Fruit fly (Drosophila melanogaster) whole organism, prepupa: ENCODE results near the gene CG3618.
A peak's percentile ranks its signal among the peaks of the same experiment; 100 is the strongest.

ENCODE experiments used
- CG10631 ChIP-seq: fragments of 200-800 bp; sonication (Bioruptor generic); optimal IDR thresholded peaks from 2 replicates; lab custom pipeline; 2016; ENCODE audit warnings: missing biosample characterization, missing genetic modification characterization
- CG10669 ChIP-seq: fragments of 200-800 bp; sonication (Bioruptor generic); optimal IDR thresholded peaks from 3 replicates; lab custom pipeline; 2018; ENCODE audit warnings: missing biosample characterization, mild to moderate bottlenecking, missing genetic modification characterization, moderate library complexity
- CG11762 ChIP-seq: fragments of 200-800 bp; sonication (Bioruptor generic); optimal IDR thresholded peaks from 3 replicates; lab custom pipeline; 2016; ENCODE audit warnings: missing biosample characterization, missing genetic modification characterization; ENCODE audit not compliant: insufficient read depth
- CG11902 ChIP-seq: fragments of 200-800 bp; sonication (Bioruptor generic); optimal IDR thresholded peaks from 3 replicates; lab custom pipeline; 2016; ENCODE audit warnings: missing biosample characterization, missing genetic modification characterization
- CG15336 ChIP-seq: fragments of 200-800 bp; sonication (Bioruptor generic); IDR thresholded peaks from 2 replicates; pipeline ENCODE4 v1.3.6; 2022; ENCODE audit warnings: missing biosample characterization, missing genetic modification characterization
- CG3032 ChIP-seq: fragments of 200-800 bp; optimal IDR thresholded peaks from 2 replicates; lab custom pipeline; 2019; ENCODE audit warnings: missing biosample characterization, mild to moderate bottlenecking, missing genetic modification characterization, moderate library complexity
- CG31627 ChIP-seq: fragments of 200-800 bp; sonication (Bioruptor generic); optimal IDR thresholded peaks from 3 replicates; lab custom pipeline; 2016; ENCODE audit warnings: missing biosample characterization, missing genetic modification characterization
- CG34406 ChIP-seq: fragments of 200-800 bp; sonication (Bioruptor generic); optimal IDR thresholded peaks from 3 replicates; lab custom pipeline; 2016; ENCODE audit warnings: missing biosample characterization, missing genetic modification characterization
- CG3919 ChIP-seq: fragments of 200-800 bp; sonication (Bioruptor generic); optimal IDR thresholded peaks from 3 replicates; lab custom pipeline; 2016; ENCODE audit warnings: missing biosample characterization, missing genetic modification characterization
- CG6276 ChIP-seq: fragments of 200-800 bp; sonication (Bioruptor generic); optimal IDR thresholded peaks from 2 replicates; lab custom pipeline; 2017; ENCODE audit warnings: missing biosample characterization, mild to moderate bottlenecking, missing genetic modification characterization
- CG6792 ChIP-seq: fragments of 200-800 bp; sonication (Bioruptor generic); optimal IDR thresholded peaks from 3 replicates; lab custom pipeline; 2016; ENCODE audit warnings: missing biosample characterization, missing genetic modification characterization
- CG6854 ChIP-seq: fragments of 200-800 bp; sonication (Bioruptor generic); optimal IDR thresholded peaks from 2 replicates; lab custom pipeline; 2017; ENCODE audit warnings: missing biosample characterization, mild to moderate bottlenecking, missing genetic modification characterization
- CG7368 ChIP-seq: fragments of 200-800 bp; sonication (Bioruptor generic); optimal IDR thresholded peaks from 3 replicates; lab custom pipeline; 2016; ENCODE audit warnings: missing biosample characterization, missing genetic modification characterization
- CG8119 ChIP-seq: fragments of 200-800 bp; sonication (Bioruptor generic); IDR thresholded peaks from 3 replicates; pipeline ENCODE4 v1.3.6; 2022; ENCODE audit warnings: missing biosample characterization, missing genetic modification characterization
- CG8319 ChIP-seq: fragments of 200-800 bp; sonication (Bioruptor generic); optimal IDR thresholded peaks from 3 replicates; lab custom pipeline; 2016; ENCODE audit warnings: missing biosample characterization, missing genetic modification characterization
- Eip75B ChIP-seq: fragments of 200-800 bp; sonication (Bioruptor generic); optimal IDR thresholded peaks from 3 replicates; lab custom pipeline; 2016; ENCODE audit warnings: missing biosample characterization, missing genetic modification characterization
- Eip78C ChIP-seq: fragments of 200-800 bp; sonication (Bioruptor generic); peaks from one replicate; lab custom pipeline; 2016; ENCODE audit warnings: missing biosample characterization, missing genetic modification characterization
- Ets21C ChIP-seq: fragments of 200-800 bp; sonication (Bioruptor generic); optimal IDR thresholded peaks from 3 replicates; lab custom pipeline; 2016; ENCODE audit warnings: missing biosample characterization, missing genetic modification characterization
- Gug ChIP-seq: fragments of 200-800 bp; sonication (Bioruptor generic); IDR thresholded peaks from 2 replicates; pipeline ENCODE4 v1.3.6; 2022; ENCODE audit warnings: missing biosample characterization, missing genetic modification characterization
- Hr39 ChIP-seq: fragments of 200-800 bp; sonication (Bioruptor generic); optimal IDR thresholded peaks from 2 replicates; lab custom pipeline; 2016; ENCODE audit warnings: missing biosample characterization, missing genetic modification characterization
- Hr4 ChIP-seq: fragments of 200-800 bp; sonication (Bioruptor generic); optimal IDR thresholded peaks from 3 replicates; lab custom pipeline; 2016; ENCODE audit warnings: missing biosample characterization, missing genetic modification characterization
- Lpt ChIP-seq: fragments of 200-800 bp; sonication (Bioruptor generic); optimal IDR thresholded peaks from 3 replicates; lab custom pipeline; 2016; ENCODE audit warnings: missing biosample characterization, missing genetic modification characterization
- Met ChIP-seq: fragments of 200-800 bp; sonication (Bioruptor generic); optimal IDR thresholded peaks from 3 replicates; lab custom pipeline; 2016; ENCODE audit warnings: missing biosample characterization, missing genetic modification characterization
- OdsH ChIP-seq: fragments of 200-800 bp; sonication (Bioruptor generic); optimal IDR thresholded peaks from 3 replicates; lab custom pipeline; 2016; ENCODE audit warnings: missing biosample characterization, missing genetic modification characterization
- Smox ChIP-seq: fragments of 200-800 bp; sonication (Bioruptor generic); optimal IDR thresholded peaks from 3 replicates; lab custom pipeline; 2016; ENCODE audit warnings: missing biosample characterization, missing genetic modification characterization
- Sox14 ChIP-seq: fragments of 200-800 bp; sonication (Bioruptor generic); optimal IDR thresholded peaks from 3 replicates; lab custom pipeline; 2016; ENCODE audit warnings: missing biosample characterization, missing genetic modification characterization
- dsx ChIP-seq: fragments of 200-800 bp; optimal IDR thresholded peaks from 3 replicates; lab custom pipeline; 2019; ENCODE audit warnings: missing biosample characterization, mild to moderate bottlenecking, missing genetic modification characterization, moderate library complexity; ENCODE audit not compliant: poor library complexity, severe bottlenecking
- eg ChIP-seq: fragments of 200-800 bp; sonication (Bioruptor generic); IDR thresholded peaks from 3 replicates; pipeline ENCODE4 v1.3.6; 2022; ENCODE audit warnings: missing biosample characterization, missing genetic modification characterization
- esn ChIP-seq: fragments of 200-800 bp; sonication (Bioruptor generic); optimal IDR thresholded peaks from 2 replicates; lab custom pipeline; 2016; ENCODE audit warnings: missing biosample characterization, mild to moderate bottlenecking, missing genetic modification characterization, moderate library complexity
- fd59A ChIP-seq: fragments of 200-800 bp; sonication (Bioruptor generic); optimal IDR thresholded peaks from 2 replicates; lab custom pipeline; 2017; ENCODE audit warnings: missing biosample characterization, mild to moderate bottlenecking, missing genetic modification characterization, missing genetic modification reagents
- pdm3 ChIP-seq: fragments of 200-800 bp; sonication (Bioruptor generic); optimal IDR thresholded peaks from 3 replicates; lab custom pipeline; 2016; ENCODE audit warnings: missing biosample characterization, missing genetic modification characterization
- salr ChIP-seq, 2 experiments: fragments of 200-800 bp; sonication (Bioruptor generic); optimal IDR thresholded peaks; 3 replicates each; lab custom pipeline; 2016 to 2018; ENCODE audit warnings: missing biosample characterization in 2 of 2, missing genetic modification characterization in 2 of 2, mild to moderate bottlenecking in 1 of 2
- topi ChIP-seq: fragments of 200-800 bp; sonication (Bioruptor generic); optimal IDR thresholded peaks from 3 replicates; lab custom pipeline; 2016; ENCODE audit warnings: missing biosample characterization, missing genetic modification characterization
- vri ChIP-seq: fragments of 200-800 bp; sonication (Bioruptor generic); optimal IDR thresholded peaks from 3 replicates; lab custom pipeline; 2016; ENCODE audit warnings: missing biosample characterization, mild to moderate bottlenecking, missing genetic modification characterization

CG3618 gene

dm6 chr3L:20837040-20837830, 21.4 kb upstream of the CG3618 start, which contains the start of gene CG13255 (continued):
- no peak for TF ChIP-seq Gug
- no peak for TF ChIP-seq salr (GFP tag; optimal IDR thresholded peaks at IDR 0.05; lab: Kevin White, UChicago)
- TF ChIP-seq CG3032 (tag; lab: Kevin White, UChicago), result no peak
- no peak for TF ChIP-seq vri (GFP tag; lab: Kevin White, UChicago)
- TF ChIP-seq Lpt (GFP tag; lab: Kevin White, UChicago), result no peak
- peak; percentile 34 for TF ChIP-seq CG31627 (GFP tag; lab: Kevin White, UChicago)
- TF ChIP-seq dsx (GFP tag; lab: Kevin White, UChicago), result no peak
- no peak for TF ChIP-seq Smox
- no peak for TF ChIP-seq CG34406 (GFP tag; lab: Kevin White, UChicago)
- no peak for TF ChIP-seq pdm3 (GFP tag; lab: Kevin White, UChicago)
- no peak for TF ChIP-seq Sox14 (GFP tag; lab: Kevin White, UChicago)
- TF ChIP-seq CG6854, result no peak
- TF ChIP-seq CG6276 (GFP tag; lab: Kevin White, UChicago), result no peak
- peak; percentile 47 for TF ChIP-seq Hr39 (GFP tag; lab: Kevin White, UChicago)
- TF ChIP-seq CG8319 (GFP tag; lab: Kevin White, UChicago), result peak; percentile 0
- no peak for TF ChIP-seq fd59A (GFP tag; lab: Kevin White, UChicago)
- TF ChIP-seq CG3919, result no peak
- peak; percentile 29 for TF ChIP-seq Eip75B (GFP tag; lab: Kevin White, UChicago)
- TF ChIP-seq CG10631, result no peak
- peak; percentile 13 for TF ChIP-seq CG6792
- TF ChIP-seq, all 60 proteins: peak for 14

dm6 chr3L:20835882-20836281, 20.0 kb upstream of the CG3618 start, which contains the start of gene CG3288:
Gene CG3288, plus strand, starts transcription at chr3L:20836182.
- no peak for TF ChIP-seq Met (GFP tag; lab: Kevin White, UChicago)
- TF ChIP-seq Hr4 (GFP tag; lab: Kevin White, UChicago), result no peak
- TF ChIP-seq CG10669, result no peak
- no peak for TF ChIP-seq CG11902
- TF ChIP-seq topi (GFP tag; lab: Kevin White, UChicago), result no peak
- TF ChIP-seq esn, result no peak
- no peak for TF ChIP-seq eg (GFP tag; lab: Robert Waterston, UW)
- TF ChIP-seq Ets21C, result no peak
- TF ChIP-seq CG7368 (GFP tag; lab: Kevin White, UChicago), result no peak
- TF ChIP-seq CG8119 (GFP tag; lab: Robert Waterston, UW), result no peak
- no peak for TF ChIP-seq vri (GFP tag; lab: Kevin White, UChicago)
- no peak for TF ChIP-seq Smox
- TF ChIP-seq OdsH (GFP tag; lab: Kevin White, UChicago), result no peak

dm6 chr3L:20834150-20834549, 18.3 kb upstream of the CG3618 start:
- TF ChIP-seq Eip78C, result peak; percentile 29
- TF ChIP-seq CG8319 (GFP tag; lab: Kevin White, UChicago), result no peak

DNA sequence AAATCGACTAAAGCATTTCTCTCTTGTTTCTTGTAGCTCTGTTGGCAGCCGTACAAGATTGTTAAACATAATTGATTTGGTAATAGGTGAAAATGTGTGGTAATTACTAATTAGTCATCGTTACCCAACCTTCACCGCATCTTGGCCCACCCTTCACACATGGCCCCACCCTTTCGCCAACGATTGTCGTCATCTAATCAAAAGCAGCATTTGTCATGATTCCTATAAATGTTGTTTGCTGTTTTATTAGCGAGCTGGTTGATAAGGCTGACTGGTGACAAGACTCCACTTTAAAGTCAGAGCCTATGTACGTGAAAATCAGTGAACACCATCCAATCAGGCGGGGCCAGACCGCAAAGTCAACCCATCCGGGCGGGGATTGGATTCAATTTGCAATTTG, 14.5 kb upstream of the CG3618 start:
- TF ChIP-seq vri (GFP tag; lab: Kevin White, UChicago) (peak; percentile 47), eg (GFP tag; lab: Robert Waterston, UW) (no peak)

DNA sequence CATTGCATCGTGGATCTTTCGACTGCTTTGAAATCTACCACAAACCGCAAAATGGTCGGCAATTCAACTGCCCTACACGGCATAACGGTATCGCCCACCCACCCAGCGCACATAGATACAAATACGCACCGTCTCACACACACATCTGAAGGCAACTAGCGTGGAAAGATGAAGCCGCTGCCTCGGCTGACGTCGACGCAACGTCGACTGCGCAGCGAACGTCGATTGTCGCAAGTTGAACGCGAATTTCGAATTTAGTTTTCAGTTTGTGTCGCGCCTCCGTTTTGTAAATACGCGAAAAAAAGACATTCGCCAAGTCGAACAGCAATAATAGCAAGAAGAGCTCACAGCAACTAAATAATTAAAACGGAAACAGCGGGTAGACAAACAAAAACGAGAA, 12.1 kb upstream of the CG3618 start:
- TF ChIP-seq Met (GFP tag; lab: Kevin White, UChicago) (no peak), Eip78C (no peak), Lpt (GFP tag; lab: Kevin White, UChicago) (no peak), CG15336 (GFP tag; lab: Robert Waterston, UW) (no peak), CG6854 (no peak), salr (GFP tag; optimal IDR thresholded peaks at IDR 0.05; lab: Kevin White, UChicago) (no peak), CG11762 (GFP tag; lab: Kevin White, UChicago) (no peak)
